Fruit fly (Drosophila melanogaster): ENCODE results near the gene CG13724.

dm6 chr3L:17362940-17363339, 40.3 kb downstream of the CG13724 start:
- TF ChIP-seq psq (optimal IDR thresholded peaks at IDR 0.05) (no peak), h (optimal IDR thresholded peaks at IDR 0.05) (no peak), insv (optimal IDR thresholded peaks at IDR 0.05) (no peak), Sin3A (optimal IDR thresholded peaks at IDR 0.05) (no peak), Myc (optimal IDR thresholded peaks at IDR 0.05) (no peak), ttk (optimal IDR thresholded peaks at IDR 0.05) (no peak)

All from Kc167 (cell line).